Worm (Caenorhabditis elegans) whole organism, mixed stage, embryonic: ENCODE results near the gene figl-1.

ENCODE experiments used
- M03D4.4 ChIP-seq: sonication (generic microtip); optimal IDR thresholded peaks from 2 replicates; lab custom pipeline; 2017; ENCODE audit warnings: mild to moderate bottlenecking, missing genetic modification characterization, missing compliant biosample characterization
- elt-1 ChIP-seq: sonication (generic microtip); optimal IDR thresholded peaks from 2 replicates; lab custom pipeline; 2017; ENCODE audit warnings: missing genetic modification characterization, mild to moderate bottlenecking, missing compliant biosample characterization, antibody characterized with exemption, moderate library complexity, borderline replicate concordance; ENCODE audit not compliant: insufficient read depth
- hlh-1 ChIP-seq: fragments of 150-350 bp; optimal IDR thresholded peaks from 2 replicates; lab custom pipeline; 2014; ENCODE audit warnings: missing biosample characterization, missing genetic modification reagents, missing genetic modification characterization
- mab-5 ChIP-seq: fragments of 150-350 bp; optimal IDR thresholded peaks from 2 replicates; lab custom pipeline; 2014; ENCODE audit warnings: missing biosample characterization, missing genetic modification characterization
- nhr-12 ChIP-seq: fragments of 150-350 bp; optimal IDR thresholded peaks from 2 replicates; lab custom pipeline; 2014; ENCODE audit warnings: missing biosample characterization, missing genetic modification characterization
- nhr-28 ChIP-seq: fragments of 150-350 bp; optimal IDR thresholded peaks from 2 replicates; lab custom pipeline; 2014; ENCODE audit warnings: missing biosample characterization, missing genetic modification characterization
- nhr-76 ChIP-seq: sonication (generic microtip); optimal IDR thresholded peaks from 2 replicates; lab custom pipeline; 2017; ENCODE audit warnings: missing biosample characterization, missing genetic modification characterization
- pha-4 ChIP-seq: fragments of 150-350 bp; optimal IDR thresholded peaks from 2 replicates; lab custom pipeline; 2018; ENCODE audit warnings: missing biosample characterization, missing genetic modification reagents, missing genetic modification characterization
- snpc-4 ChIP-seq: fragments of 150-350 bp; optimal IDR thresholded peaks from 2 replicates; lab custom pipeline; 2014; ENCODE audit warnings: missing biosample characterization, missing genetic modification characterization
- ztf-11 ChIP-seq: fragments of 150-350 bp; optimal IDR thresholded peaks from 2 replicates; lab custom pipeline; 2014; ENCODE audit warnings: missing biosample characterization, missing genetic modification characterization

- no peak for TF ChIP-seq nhr-12 (tag; lab: Kevin White, UChicago)
- no peak for TF ChIP-seq M03D4.4 (tag; lab: Kevin White, UChicago)
- no peak for TF ChIP-seq nhr-28 (tag; lab: Kevin White, UChicago)
- no peak for TF ChIP-seq elt-1
- no peak for TF ChIP-seq nhr-76 (tag; lab: Kevin White, UChicago)
- TF ChIP-seq mab-5 (tag; lab: Kevin White, UChicago): no peak
- no peak for TF ChIP-seq ztf-11 (tag; lab: Kevin White, UChicago)
- TF ChIP-seq pha-4 (tag; lab: Kevin White, UChicago): no peak
- TF ChIP-seq snpc-4 (tag; lab: Kevin White, UChicago): no peak
- TF ChIP-seq hlh-1 (tag; lab: Kevin White, UChicago): no peak
Measured at ce11 chrV:4387916-4388315, 42.1 kb upstream of the figl-1 start.
